Worm (Caenorhabditis elegans): ENCODE measurements around the gene slrp-1.

- TF ChIP-seq med-1 (GFP tag; optimal IDR thresholded peaks at IDR 0.05; ENCODE audit: insufficient read depth) (no peak), cog-1 (tag; optimal IDR thresholded peaks at IDR 0.05) (peak; percentile 3), T22C8.4 (GFP tag; IDR thresholded peaks at IDR 0.05) (no peak), flt-1 (GFP tag; IDR thresholded peaks at IDR 0.05) (peak; percentile 87), ref-1 (GFP tag; conservative IDR thresholded peaks at IDR 0.05) (no peak), ztf-29 (GFP tag; IDR thresholded peaks at IDR 0.05) (no peak), ztf-23 (GFP tag; IDR thresholded peaks at IDR 0.05) (peak; percentile 73), klf-2 (GFP tag; conservative IDR thresholded peaks at IDR 0.05) (peak; percentile 56; the same call in 1 of the 2 replicates), tab-1 (GFP tag; IDR thresholded peaks at IDR 0.05) (no peak)
Observed at ce11 chrV:13556746-13557145, 8.9 kb upstream of the slrp-1 start, which contains the start of gene cav-2.

Measured in whole organism, midembryonic.